Fruit fly (Drosophila melanogaster) whole organism, adult: ENCODE measurements around the gene CG34447.

Source experiments
- CG11617 ChIP-seq: fragments of 200-800 bp; sonication (Bioruptor generic); optimal IDR thresholded peaks from 2 replicates; lab custom pipeline; 2017; ENCODE audit warnings: mild to moderate bottlenecking, missing biosample characterization, missing genetic modification reagents, missing genetic modification characterization
- CG12768 ChIP-seq: fragments of 200-800 bp; sonication (Bioruptor generic); optimal IDR thresholded peaks from 2 replicates; lab custom pipeline; 2017; ENCODE audit warnings: missing biosample characterization, missing genetic modification characterization, mild to moderate bottlenecking, moderate library complexity, missing genetic modification reagents
- CG14711 ChIP-seq: fragments of 200-800 bp; sonication (Bioruptor generic); optimal IDR thresholded peaks from 2 replicates; lab custom pipeline; 2018; ENCODE audit warnings: missing biosample characterization, mild to moderate bottlenecking, missing genetic modification characterization, moderate library complexity
- CG1620 ChIP-seq: fragments of 200-800 bp; sonication (Bioruptor generic); optimal IDR thresholded peaks from 2 replicates; lab custom pipeline; 2016; ENCODE audit warnings: missing biosample characterization, missing genetic modification characterization
- CG33017 ChIP-seq: fragments of 200-800 bp; sonication (Bioruptor generic); optimal IDR thresholded peaks from 2 replicates; lab custom pipeline; 2018; ENCODE audit warnings: missing biosample characterization, mild to moderate bottlenecking, missing genetic modification characterization, moderate library complexity
- CG5204 ChIP-seq: fragments of 200-800 bp; sonication (Bioruptor generic); optimal IDR thresholded peaks from 2 replicates; lab custom pipeline; 2016; ENCODE audit warnings: missing biosample characterization, missing genetic modification characterization
- CG7045 ChIP-seq: fragments of 200-800 bp; sonication (Bioruptor generic); optimal IDR thresholded peaks from 2 replicates; lab custom pipeline; 2017; ENCODE audit warnings: missing biosample characterization, mild to moderate bottlenecking, missing genetic modification characterization
- CG7101 ChIP-seq: fragments of 200-800 bp; sonication (Bioruptor generic); optimal IDR thresholded peaks from 2 replicates; lab custom pipeline; 2018; ENCODE audit warnings: missing biosample characterization, mild to moderate bottlenecking, missing genetic modification characterization, moderate library complexity
- Clk ChIP-seq: fragments of 200-800 bp; sonication (Bioruptor generic); optimal IDR thresholded peaks from 2 replicates; lab custom pipeline; 2017; ENCODE audit warnings: missing biosample characterization, missing genetic modification characterization
- Crg-1 ChIP-seq: fragments of 200-800 bp; sonication (Bioruptor generic); optimal IDR thresholded peaks from 2 replicates; lab custom pipeline; 2016; ENCODE audit warnings: missing biosample characterization, missing genetic modification characterization
- Hr96 ChIP-seq: fragments of 200-800 bp; sonication (Bioruptor generic); optimal IDR thresholded peaks from 2 replicates; lab custom pipeline; 2016; ENCODE audit warnings: missing biosample characterization, missing genetic modification characterization
- Mnt ChIP-seq: fragments of 200-800 bp; sonication (Bioruptor generic); optimal IDR thresholded peaks from 2 replicates; lab custom pipeline; 2016; ENCODE audit warnings: missing biosample characterization, mild to moderate bottlenecking, missing genetic modification characterization
- bab1 ChIP-seq: fragments of 200-800 bp; sonication (Bioruptor generic); optimal IDR thresholded peaks from 3 replicates; lab custom pipeline; 2019; ENCODE audit warnings: missing biosample characterization, mild to moderate bottlenecking, missing genetic modification characterization, moderate library complexity
- cic ChIP-seq: fragments of 200-800 bp; sonication (Bioruptor generic); optimal IDR thresholded peaks from 2 replicates; lab custom pipeline; 2017; ENCODE audit warnings: missing biosample characterization, mild to moderate bottlenecking, missing genetic modification characterization, moderate library complexity
- cnc ChIP-seq, 2 experiments: fragments of >200 bp; optimal IDR thresholded peaks; 2 replicates each; lab custom pipeline; 2017
- kay ChIP-seq: fragments of 200-800 bp; sonication (Bioruptor generic); peaks from one replicate; lab custom pipeline; 2016; ENCODE audit warnings: missing biosample characterization, missing genetic modification characterization, borderline replicate concordance
- pad ChIP-seq: fragments of 200-800 bp; sonication (Bioruptor generic); optimal IDR thresholded peaks from 3 replicates; lab custom pipeline; 2017; ENCODE audit warnings: missing biosample characterization, missing genetic modification characterization, mild to moderate bottlenecking, moderate library complexity, missing genetic modification reagents
- tj ChIP-seq: fragments of 200-800 bp; sonication (Bioruptor generic); optimal IDR thresholded peaks from 3 replicates; lab custom pipeline; 2017; ENCODE audit warnings: missing biosample characterization, mild to moderate bottlenecking, missing genetic modification characterization, moderate library complexity
- toe ChIP-seq: fragments of 200-800 bp; sonication (Bioruptor generic); optimal IDR thresholded peaks from 2 replicates; lab custom pipeline; 2016; ENCODE audit warnings: missing biosample characterization, missing genetic modification characterization

The CG34447 gene

DNA sequence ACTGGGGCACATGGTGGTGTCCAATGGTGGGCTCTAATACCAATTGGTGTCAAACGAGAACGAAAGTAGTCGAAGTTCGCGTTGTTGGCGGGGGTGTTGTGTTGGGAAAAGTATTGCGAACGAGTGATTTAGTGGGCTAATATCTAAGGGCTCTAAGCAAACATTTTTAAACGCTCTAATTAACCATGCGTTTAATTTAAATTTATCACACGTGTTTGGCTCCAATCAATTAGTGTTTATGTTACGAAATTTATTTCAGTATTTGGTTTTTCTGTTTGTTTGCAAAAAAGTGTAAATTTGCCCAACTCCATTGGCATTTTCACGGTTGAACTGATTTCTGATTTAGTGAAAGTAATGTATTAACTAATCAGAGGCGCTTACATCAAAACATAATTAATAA, at the start of gene CG34447:
CG34447 (minus strand) TSS at position 101 of the 400 bp plus-strand sequence.
- TF ChIP-seq pad (GFP tag; lab: Kevin White, UChicago): no peak
- peak; percentile 39 for TF ChIP-seq kay (GFP tag; lab: Kevin White, UChicago)

DNA sequence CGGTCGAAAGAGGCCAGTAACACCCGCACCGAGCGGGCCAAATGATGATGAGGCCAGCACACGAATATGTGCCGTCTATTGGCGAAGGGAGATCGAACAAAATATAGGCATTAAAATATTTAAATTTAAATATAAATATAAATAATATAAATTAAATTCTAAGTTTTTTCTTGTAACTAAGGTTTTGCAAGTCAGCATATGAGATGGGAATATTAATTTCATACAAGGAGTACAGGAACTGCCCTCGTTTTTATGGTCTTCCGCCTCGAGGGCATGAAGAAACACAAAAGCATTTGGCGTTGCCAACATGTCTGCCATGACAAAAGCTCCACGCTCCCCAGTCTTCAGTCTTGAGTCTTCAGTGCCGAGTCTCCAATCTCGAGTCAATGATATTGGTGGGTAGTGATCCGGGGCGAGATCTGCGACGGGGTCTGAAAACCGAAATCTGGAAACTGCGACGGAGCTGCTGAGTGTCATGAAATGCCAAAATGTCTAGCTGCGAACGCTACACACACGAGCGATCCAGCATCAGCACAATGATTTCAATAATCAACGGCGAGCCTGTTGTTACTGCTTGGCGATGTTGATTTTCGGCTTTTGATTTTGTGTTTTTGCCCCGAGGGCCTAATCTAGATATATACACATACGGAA, 48.0 kb upstream of the CG34447 start:
- TF ChIP-seq Hr96 (GFP tag; lab: Kevin White, UChicago) (no peak), kay (GFP tag; lab: Kevin White, UChicago) (no peak), CG5204 (GFP tag; lab: Kevin White, UChicago) (no peak), pad (GFP tag; lab: Kevin White, UChicago) (no peak)

DNA sequence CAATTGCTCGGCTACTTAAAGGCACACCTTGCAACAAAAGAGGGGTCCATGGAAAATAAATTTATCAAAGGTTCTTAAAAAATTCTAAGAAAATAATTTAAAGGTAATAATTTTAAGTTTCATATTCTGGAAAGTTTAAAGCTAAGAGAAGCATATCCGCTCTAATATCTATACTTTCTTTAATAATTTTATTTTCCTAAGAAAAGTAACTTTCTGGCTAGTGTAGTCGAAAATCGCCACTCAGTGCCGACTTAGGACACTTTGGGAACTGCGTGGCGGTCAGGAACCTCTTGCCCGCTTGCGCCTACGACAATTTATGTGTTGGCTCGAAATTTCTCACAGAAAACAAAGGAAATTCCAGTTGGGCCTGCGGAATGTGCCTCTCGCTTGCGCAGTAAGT, 46.5 kb upstream of the CG34447 start:
- no peak for TF ChIP-seq CG1620 (GFP tag; lab: Kevin White, UChicago)
- no peak for TF ChIP-seq CG14711 (tag; lab: Kevin White, UChicago)
- no peak for TF ChIP-seq pad (GFP tag; lab: Kevin White, UChicago)
- no peak for TF ChIP-seq cic (GFP tag; lab: Kevin White, UChicago)
- no peak for TF ChIP-seq Crg-1 (GFP tag; lab: Kevin White, UChicago)
- TF ChIP-seq CG7101 (tag; lab: Kevin White, UChicago): no peak
- no peak for TF ChIP-seq CG11617 (GFP tag; lab: Kevin White, UChicago)

DNA sequence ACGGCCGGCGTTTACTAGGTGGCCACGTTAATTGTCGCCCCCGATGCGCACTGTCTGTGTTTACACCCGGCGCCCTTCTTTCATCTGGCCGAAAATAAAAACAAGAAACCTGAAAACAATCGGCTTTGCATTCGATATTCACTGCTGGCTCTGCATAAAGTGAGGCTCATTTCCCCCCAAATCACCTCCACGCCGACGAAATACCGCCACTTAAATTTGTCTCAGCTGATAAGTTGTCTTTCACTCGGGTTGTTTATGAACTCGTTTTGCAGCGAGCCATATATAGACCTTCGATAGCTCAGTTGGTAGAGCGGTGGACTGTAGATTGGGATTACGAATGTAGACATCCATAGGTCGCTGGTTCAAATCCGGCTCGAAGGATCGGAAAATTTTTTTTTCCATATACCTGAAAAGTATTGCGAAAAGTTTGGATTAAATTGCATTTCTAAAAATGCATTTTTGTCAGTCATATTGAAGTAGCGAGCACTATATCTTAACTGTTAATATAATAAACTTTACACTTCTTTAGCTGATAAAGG, 42.6 kb upstream of the CG34447 start:
- TF ChIP-seq tj (GFP tag; lab: Kevin White, UChicago): peak; percentile 72
- TF ChIP-seq CG14711 (tag; lab: Kevin White, UChicago): no peak

- no peak for TF ChIP-seq CG1620 (GFP tag; lab: Kevin White, UChicago)
- no peak for TF ChIP-seq kay (GFP tag; lab: Kevin White, UChicago)
- TF ChIP-seq CG5204 (GFP tag; lab: Kevin White, UChicago): no peak
- TF ChIP-seq pad (GFP tag; lab: Kevin White, UChicago): no peak
- TF ChIP-seq toe: no peak
- no peak for TF ChIP-seq cnc (optimal IDR thresholded peaks at IDR 0.05; lab: Kevin White, UChicago)
- no peak for TF ChIP-seq Mnt (GFP tag; lab: Kevin White, UChicago)
- TF ChIP-seq CG12768 (GFP tag; lab: Kevin White, UChicago): no peak
- TF ChIP-seq CG33017 (tag; lab: Kevin White, UChicago): no peak
- no peak for TF ChIP-seq Clk (GFP tag; lab: Kevin White, UChicago)
Measured at dm6 chr2L:2461322-2461999, 41.6 kb upstream of the CG34447 start.

DNA sequence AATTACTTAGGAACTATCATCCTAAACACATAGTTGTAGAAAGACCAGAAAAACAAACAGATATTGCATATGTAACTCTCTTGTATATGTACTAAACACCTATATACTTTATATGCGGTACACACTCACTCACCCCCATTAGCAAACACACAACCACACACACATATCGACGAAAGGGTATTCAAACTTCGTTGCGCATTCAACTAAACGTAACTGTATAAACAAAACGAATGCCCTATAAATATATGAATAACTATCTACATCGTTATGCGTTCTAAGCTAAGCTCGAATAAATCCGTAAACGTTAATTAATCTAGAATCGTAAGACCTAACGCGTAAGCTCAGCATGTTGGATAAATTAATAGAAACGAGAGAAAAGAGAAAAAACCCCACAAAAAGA, 39.4 kb upstream of the CG34447 start:
- TF ChIP-seq pad (GFP tag; lab: Kevin White, UChicago): no peak
- TF ChIP-seq CG11617 (GFP tag; lab: Kevin White, UChicago): no peak
- TF ChIP-seq CG14711 (tag; lab: Kevin White, UChicago): no peak
- no peak for TF ChIP-seq Crg-1 (GFP tag; lab: Kevin White, UChicago)
- no peak for TF ChIP-seq kay (GFP tag; lab: Kevin White, UChicago)
- no peak for TF ChIP-seq cic (GFP tag; lab: Kevin White, UChicago)
- TF ChIP-seq CG33017 (tag; lab: Kevin White, UChicago): no peak
- no peak for TF ChIP-seq CG7101 (tag; lab: Kevin White, UChicago)
- TF ChIP-seq CG7045: no peak
- no peak for TF ChIP-seq tj (GFP tag; lab: Kevin White, UChicago)
- no peak for TF ChIP-seq Mnt (GFP tag; lab: Kevin White, UChicago)
- no peak for TF ChIP-seq Hr96 (GFP tag; lab: Kevin White, UChicago)
- TF ChIP-seq Clk (GFP tag; lab: Kevin White, UChicago): no peak
- no peak for TF ChIP-seq cnc (optimal IDR thresholded peaks at IDR 0.05; lab: Kevin White, UChicago)
- no peak for TF ChIP-seq CG12768 (GFP tag; lab: Kevin White, UChicago)
- no peak for TF ChIP-seq CG1620 (GFP tag; lab: Kevin White, UChicago)

- TF ChIP-seq cnc (optimal IDR thresholded peaks at IDR 0.05; lab: Kevin White, UChicago): no peak
- no peak for TF ChIP-seq kay (GFP tag; lab: Kevin White, UChicago)
- TF ChIP-seq Crg-1 (GFP tag; lab: Kevin White, UChicago): no peak
- TF ChIP-seq cic (GFP tag; lab: Kevin White, UChicago): no peak
- no peak for TF ChIP-seq CG7101 (tag; lab: Kevin White, UChicago)
- no peak for TF ChIP-seq CG12768 (GFP tag; lab: Kevin White, UChicago)
- no peak for TF ChIP-seq bab1 (GFP tag; lab: Kevin White, UChicago)
- no peak for TF ChIP-seq CG33017 (tag; lab: Kevin White, UChicago)
- TF ChIP-seq Hr96 (GFP tag; lab: Kevin White, UChicago): no peak
- TF ChIP-seq Clk (GFP tag; lab: Kevin White, UChicago): no peak
- no peak for TF ChIP-seq CG11617 (GFP tag; lab: Kevin White, UChicago)
- no peak for TF ChIP-seq CG5204 (GFP tag; lab: Kevin White, UChicago)
- no peak for TF ChIP-seq tj (GFP tag; lab: Kevin White, UChicago)
Measured at dm6 chr2L:2456516-2457392, 36.9 kb upstream of the CG34447 start.
